Fruit fly (Drosophila melanogaster) whole organism: ENCODE measurements around the gene CG13614.

ENCODE experiments used
- CG8478 ChIP-seq: fragments of >200 bp; optimal IDR thresholded peaks from 2 replicates; lab custom pipeline; 2018; ENCODE audit warnings: inconsistent platforms
- Dll ChIP-seq: fragments of >200 bp; optimal IDR thresholded peaks from 2 replicates; lab custom pipeline; 2017
- EcR ChIP-seq, 2 experiments: fragments of >200 bp; optimal IDR thresholded peaks; 2 replicates each; lab custom pipeline; 2017; ENCODE audit warnings: missing biosample characterization in 2 of 2, missing genetic modification characterization in 2 of 2, missing genetic modification reagents in 2 of 2
- pan ChIP-seq: fragments of >200 bp; optimal IDR thresholded peaks from 2 replicates; lab custom pipeline; 2017
- psq ChIP-seq: fragments of >200 bp; optimal IDR thresholded peaks from 2 replicates; lab custom pipeline; 2017
- usp ChIP-seq: fragments of >200 bp; optimal IDR thresholded peaks from 2 replicates; lab custom pipeline; 2017; ENCODE audit warnings: missing biosample characterization, missing genetic modification characterization, mixed read lengths

The CG13614 gene

dm6 chr3R:24364880-24365604 is 4.3 kb upstream of the CG13614 start, which contains the start of the genes CG17784 and CG13613:
CG17784 (minus strand) TSS chr3R:24364980.
CG13613 (plus strand) TSS chr3R:24365554.
- TF ChIP-seq psq (lab: Kevin White, UChicago) = no peak
- TF ChIP-seq pan = no peak
- TF ChIP-seq CG8478 (lab: Kevin White, UChicago) = no peak
- no peak for TF ChIP-seq Dll (lab: Kevin White, UChicago)
- TF ChIP-seq usp (GFP tag; lab: Kevin White, UChicago) = no peak
- no peak for TF ChIP-seq EcR (GFP tag; optimal IDR thresholded peaks at IDR 0.05; lab: Kevin White, UChicago)

dm6 chr3R:24367120-24367519 is 2.2 kb upstream of the CG13614 start, which contains the start of gene CG42811:
CG42811 (minus strand) TSS chr3R:24367220.
- TF ChIP-seq usp (GFP tag; lab: Kevin White, UChicago) = no peak
- no peak for TF ChIP-seq pan

- TF ChIP-seq usp (GFP tag; lab: Kevin White, UChicago) (no peak), Dll (lab: Kevin White, UChicago) (no peak), pan (no peak), CG8478 (lab: Kevin White, UChicago) (no peak), psq (lab: Kevin White, UChicago) (no peak), EcR (GFP tag; optimal IDR thresholded peaks at IDR 0.05; lab: Kevin White, UChicago) (no peak)
Measured at dm6 chr3R:24368064-24368463, 1.3 kb upstream of the CG13614 start, which contains the start of the genes CG42812 and CG33341. CG42812 (minus strand) TSS chr3R:24368164. CG33341 (plus strand) TSS chr3R:24368358.

dm6 chr3R:24372662-24373061 is 3.3 kb downstream of the CG13614 start, which contains the start of gene CG17782:
CG17782 (minus strand) TSS chr3R:24372762.
- no peak for TF ChIP-seq EcR (GFP tag; optimal IDR thresholded peaks at IDR 0.05; lab: Kevin White, UChicago)
- TF ChIP-seq Dll (lab: Kevin White, UChicago) = no peak
- no peak for TF ChIP-seq pan
- no peak for TF ChIP-seq CG8478 (lab: Kevin White, UChicago)
- TF ChIP-seq psq (lab: Kevin White, UChicago) = no peak
- no peak for TF ChIP-seq usp (GFP tag; lab: Kevin White, UChicago)

dm6 chr3R:24375561-24375960 is 6.2 kb downstream of the CG13614 start, which contains the start of gene CG17781:
CG17781 (minus strand) TSS chr3R:24375661.
- TF ChIP-seq Dll (lab: Kevin White, UChicago) (no peak), EcR (GFP tag; optimal IDR thresholded peaks at IDR 0.05; lab: Kevin White, UChicago) (no peak), usp (GFP tag; lab: Kevin White, UChicago) (no peak), pan (no peak), CG8478 (lab: Kevin White, UChicago) (no peak), psq (lab: Kevin White, UChicago) (no peak)

- no peak for TF ChIP-seq Dll (lab: Kevin White, UChicago)
- no peak for TF ChIP-seq pan
Measured at dm6 chr3R:24376565-24376964, 7.2 kb downstream of the CG13614 start, which contains the start of gene CG33342. CG33342 (plus strand) TSS chr3R:24376865.

dm6 chr3R:24384952-24385351 is 15.6 kb downstream of the CG13614 start, which contains the start of gene CG17780:
CG17780 (minus strand) TSS chr3R:24385052.
- no peak for TF ChIP-seq usp (GFP tag; lab: Kevin White, UChicago)

dm6 chr3R:24386434-24386833 is 17.1 kb downstream of the CG13614 start:
- TF ChIP-seq EcR (GFP tag; optimal IDR thresholded peaks at IDR 0.05; lab: Kevin White, UChicago) = no peak
- TF ChIP-seq CG8478 (lab: Kevin White, UChicago) = no peak
- no peak for TF ChIP-seq psq (lab: Kevin White, UChicago)
- TF ChIP-seq pan = no peak
- TF ChIP-seq Dll (lab: Kevin White, UChicago) = no peak

dm6 chr3R:24390239-24390638 is 20.9 kb downstream of the CG13614 start, which contains the start of the genes CG5768 and CG13615:
CG5768 (minus strand) TSS chr3R:24390339.
CG13615 (plus strand) TSS chr3R:24390518.
- TF ChIP-seq Dll (lab: Kevin White, UChicago) (no peak), CG8478 (lab: Kevin White, UChicago) (no peak), psq (lab: Kevin White, UChicago) (no peak), pan (no peak), usp (GFP tag; lab: Kevin White, UChicago) (no peak), EcR (GFP tag; optimal IDR thresholded peaks at IDR 0.05; lab: Kevin White, UChicago) (no peak)

dm6 chr3R:24392207-24392939 is 23.0 kb downstream of the CG13614 start, which contains the start of gene CG13616:
CG13616 (plus strand) TSS chr3R:24392889.
- TF ChIP-seq psq (lab: Kevin White, UChicago) (no peak), usp (GFP tag; lab: Kevin White, UChicago) (no peak), EcR (GFP tag; optimal IDR thresholded peaks at IDR 0.05; lab: Kevin White, UChicago) (no peak), Dll (lab: Kevin White, UChicago) (no peak), pan (no peak), CG8478 (lab: Kevin White, UChicago) (no peak)
